Fruit fly (Drosophila melanogaster) whole organism, embryonic: ENCODE data around the gene MRP.
A peak's percentile ranks its signal among the peaks of the same experiment; 100 is the strongest.

ENCODE experiments used
- Abd-B ChIP-seq: fragments of 200-800 bp; sonication (Bioruptor generic); optimal IDR thresholded peaks from 2 replicates; lab custom pipeline; 2018; ENCODE audit warnings: missing biosample characterization, mild to moderate bottlenecking, missing genetic modification characterization, moderate library complexity
- Asciz ChIP-seq: fragments of 200-800 bp; sonication (Bioruptor generic); optimal IDR thresholded peaks from 2 replicates; lab custom pipeline; 2017; ENCODE audit warnings: missing biosample characterization, mild to moderate bottlenecking, missing genetic modification characterization, missing genetic modification reagents
- B-H2 ChIP-seq: fragments of 200-800 bp; sonication (Bioruptor generic); optimal IDR thresholded peaks from 2 replicates; lab custom pipeline; 2018; ENCODE audit warnings: missing biosample characterization, mild to moderate bottlenecking, missing genetic modification characterization
- Bgb ChIP-seq: fragments of 200-800 bp; sonication (Bioruptor generic); IDR thresholded peaks from 2 replicates; pipeline ENCODE4 v1.3.6; 2022; ENCODE audit warnings: missing biosample characterization, missing genetic modification characterization; ENCODE audit not compliant: partially characterized antibody
- Bteb2 ChIP-seq: fragments of 200-800 bp; sonication (Bioruptor generic); optimal IDR thresholded peaks from 2 replicates; lab custom pipeline; 2016; ENCODE audit warnings: missing biosample characterization, missing genetic modification characterization
- CG10654 ChIP-seq: fragments of 200-800 bp; sonication (Bioruptor generic); optimal IDR thresholded peaks from 2 replicates; lab custom pipeline; 2016; ENCODE audit warnings: missing biosample characterization, missing genetic modification characterization
- CG10959 ChIP-seq: fragments of 200-800 bp; sonication (Bioruptor generic); IDR thresholded peaks from 2 replicates; pipeline ENCODE4 v1.3.6; 2022; ENCODE audit warnings: missing biosample characterization, missing genetic modification characterization
- CG13287 ChIP-seq: fragments of 200-800 bp; sonication (Bioruptor generic); IDR thresholded peaks from 2 replicates; pipeline ENCODE4 v1.3.6; 2022; ENCODE audit warnings: missing biosample characterization, missing genetic modification characterization; ENCODE audit not compliant: partially characterized antibody
- CG14441 ChIP-seq: fragments of 200-800 bp; sonication (Bioruptor generic); IDR thresholded peaks from 2 replicates; pipeline ENCODE4 v1.3.6; 2022; ENCODE audit warnings: missing biosample characterization, missing genetic modification characterization
- CG15011 ChIP-seq: fragments of 200-800 bp; sonication (Bioruptor generic); optimal IDR thresholded peaks from 3 replicates; lab custom pipeline; 2018; ENCODE audit warnings: missing biosample characterization, mild to moderate bottlenecking, missing genetic modification characterization
- CG15073 ChIP-seq: fragments of 200-800 bp; sonication (Bioruptor generic); optimal IDR thresholded peaks from 2 replicates; lab custom pipeline; 2016; ENCODE audit warnings: missing biosample characterization, missing genetic modification characterization
- CG16813 ChIP-seq: fragments of 200-800 bp; sonication (Bioruptor generic); IDR thresholded peaks from 3 replicates; pipeline ENCODE4 v1.3.6; 2022; ENCODE audit warnings: missing biosample characterization, missing genetic modification characterization; ENCODE audit not compliant: partially characterized antibody
- CG17612 ChIP-seq: fragments of 200-800 bp; sonication (Bioruptor generic); IDR thresholded peaks from 2 replicates; pipeline ENCODE4 v1.3.6; 2022; ENCODE audit warnings: missing biosample characterization, missing genetic modification characterization
- CG2678 ChIP-seq: fragments of 200-800 bp; sonication (Bioruptor generic); optimal IDR thresholded peaks from 3 replicates; lab custom pipeline; 2019; ENCODE audit warnings: missing biosample characterization, mild to moderate bottlenecking, missing genetic modification characterization, moderate library complexity
- CG2712 ChIP-seq: fragments of 200-800 bp; optimal IDR thresholded peaks from 3 replicates; lab custom pipeline; 2019; ENCODE audit warnings: missing biosample characterization, mild to moderate bottlenecking, missing genetic modification characterization, moderate library complexity
- CG4360 ChIP-seq: fragments of 200-800 bp; sonication (Bioruptor generic); IDR thresholded peaks from 2 replicates; pipeline ENCODE4 v1.3.6; 2022; ENCODE audit warnings: missing biosample characterization, missing genetic modification characterization
- CG6175 ChIP-seq: fragments of 200-800 bp; sonication (Bioruptor generic); IDR thresholded peaks from 3 replicates; pipeline ENCODE4 v1.3.6; 2022; ENCODE audit warnings: missing biosample characterization, missing genetic modification characterization
- CG6689 ChIP-seq: fragments of 200-800 bp; sonication (Bioruptor generic); IDR thresholded peaks from 2 replicates; pipeline ENCODE4 v1.3.6; 2022; ENCODE audit warnings: missing biosample characterization, missing genetic modification characterization
- CG9797 ChIP-seq: fragments of 200-800 bp; sonication (Bioruptor generic); optimal IDR thresholded peaks from 3 replicates; lab custom pipeline; 2018; ENCODE audit warnings: missing biosample characterization, mild to moderate bottlenecking, missing genetic modification characterization
- CTCF ChIP-seq: fragments of 200-800 bp; sonication (Bioruptor generic); optimal IDR thresholded peaks from 2 replicates; lab custom pipeline; 2017; ENCODE audit warnings: missing biosample characterization, mild to moderate bottlenecking, missing genetic modification characterization, moderate library complexity
- Dip2 ChIP-seq: fragments of 200-800 bp; sonication (Bioruptor generic); IDR thresholded peaks from 2 replicates; pipeline ENCODE4 v1.3.6; 2022; ENCODE audit warnings: missing biosample characterization, missing genetic modification characterization
- H2.0 ChIP-seq: fragments of 200-800 bp; sonication (Bioruptor generic); IDR thresholded peaks from 2 replicates; pipeline ENCODE4 v1.3.6; 2022; ENCODE audit warnings: missing biosample characterization, missing genetic modification characterization
- HLHmδ ChIP-seq: fragments of 200-800 bp; sonication (Bioruptor generic); optimal IDR thresholded peaks from 2 replicates; lab custom pipeline; 2018; ENCODE audit warnings: missing biosample characterization, mild to moderate bottlenecking, missing genetic modification characterization, moderate library complexity
- HmgZ ChIP-seq: fragments of 200-800 bp; sonication (Bioruptor generic); optimal IDR thresholded peaks from 2 replicates; lab custom pipeline; 2018; ENCODE audit warnings: missing biosample characterization, mild to moderate bottlenecking, missing genetic modification characterization
- Hmr ChIP-seq: fragments of 200-800 bp; sonication (Bioruptor generic); optimal IDR thresholded peaks from 3 replicates; lab custom pipeline; 2017; ENCODE audit warnings: mild to moderate bottlenecking, missing biosample characterization, missing genetic modification reagents, missing genetic modification characterization
- Hr39 ChIP-seq: fragments of >200 bp; optimal IDR thresholded peaks from 2 replicates; lab custom pipeline; 2017
- Kr ChIP-seq: fragments of 200-800 bp; sonication (Bioruptor generic); optimal IDR thresholded peaks from 2 replicates; lab custom pipeline; 2017; ENCODE audit warnings: missing biosample characterization, mild to moderate bottlenecking, missing genetic modification characterization
- MTF-1 ChIP-seq: fragments of 200-800 bp; sonication (Bioruptor generic); optimal IDR thresholded peaks from 2 replicates; lab custom pipeline; 2018; ENCODE audit warnings: missing biosample characterization, mild to moderate bottlenecking, missing genetic modification characterization, borderline replicate concordance
- Meics ChIP-seq: fragments of 200-800 bp; sonication (Bioruptor generic); optimal IDR thresholded peaks from 2 replicates; lab custom pipeline; 2017; ENCODE audit warnings: missing biosample characterization, mild to moderate bottlenecking, missing genetic modification characterization
- Neu2 ChIP-seq: fragments of 200-800 bp; sonication (Bioruptor generic); optimal IDR thresholded peaks from 3 replicates; lab custom pipeline; 2016; ENCODE audit warnings: missing biosample characterization, missing genetic modification characterization, borderline replicate concordance
- NfI ChIP-seq: fragments of 200-800 bp; sonication (Bioruptor generic); optimal IDR thresholded peaks from 3 replicates; lab custom pipeline; 2018; ENCODE audit warnings: missing biosample characterization, mild to moderate bottlenecking, missing genetic modification characterization, moderate library complexity
- Sin3A ChIP-seq: fragments of >200 bp; optimal IDR thresholded peaks from 2 replicates; lab custom pipeline; 2018
- Sry-δ ChIP-seq: fragments of 200-800 bp; sonication (Bioruptor generic); optimal IDR thresholded peaks from 2 replicates; lab custom pipeline; 2016; ENCODE audit warnings: missing biosample characterization, missing genetic modification characterization
- Xrp1 ChIP-seq: fragments of 200-800 bp; sonication (Bioruptor generic); IDR thresholded peaks from 2 replicates; pipeline ENCODE4 v1.3.6; 2022; ENCODE audit warnings: missing biosample characterization, missing genetic modification characterization
- chm ChIP-seq: fragments of 200-800 bp; sonication (Bioruptor generic); IDR thresholded peaks from 2 replicates; pipeline ENCODE4 v1.3.6; 2022; ENCODE audit warnings: missing biosample characterization, missing genetic modification characterization
- disco-r ChIP-seq: fragments of 200-800 bp; sonication (Bioruptor generic); optimal IDR thresholded peaks from 2 replicates; lab custom pipeline; 2016; ENCODE audit warnings: missing biosample characterization, missing genetic modification characterization
- dm ChIP-seq: fragments of 200-800 bp; sonication (Bioruptor generic); optimal IDR thresholded peaks from 3 replicates; lab custom pipeline; 2016; ENCODE audit warnings: missing biosample characterization, missing genetic modification characterization
- eyg ChIP-seq: fragments of 200-800 bp; sonication (Bioruptor generic); optimal IDR thresholded peaks from 3 replicates; lab custom pipeline; 2016; ENCODE audit warnings: missing biosample characterization, missing genetic modification characterization
- ftz-f1 ChIP-seq: fragments of 200-800 bp; sonication (Bioruptor generic); optimal IDR thresholded peaks from 2 replicates; lab custom pipeline; 2016; ENCODE audit warnings: missing biosample characterization, missing genetic modification characterization
- hth ChIP-seq: fragments of >200 bp; optimal IDR thresholded peaks from 2 replicates; lab custom pipeline; 2017; ENCODE audit warnings: inconsistent platforms
- insv ChIP-seq, 2 experiments: fragments of 200-800 bp; sonication (Bioruptor generic); optimal IDR thresholded peaks; 3 replicates each; lab custom pipeline; 2016 to 2018; ENCODE audit warnings: missing biosample characterization in 2 of 2, missing genetic modification characterization in 2 of 2
- jumu ChIP-seq: fragments of 200-800 bp; sonication (Bioruptor generic); optimal IDR thresholded peaks from 3 replicates; lab custom pipeline; 2016; ENCODE audit warnings: missing biosample characterization, missing genetic modification characterization
- mam ChIP-seq: fragments of 200-800 bp; sonication (Bioruptor generic); optimal IDR thresholded peaks from 3 replicates; lab custom pipeline; 2016; ENCODE audit warnings: missing biosample characterization, missing genetic modification characterization
- nerfin-2 ChIP-seq: fragments of 200-800 bp; sonication (Bioruptor generic); IDR thresholded peaks from 2 replicates; pipeline ENCODE4 v1.3.6; 2022; ENCODE audit warnings: missing biosample characterization, missing genetic modification characterization; ENCODE audit not compliant: partially characterized antibody
- pzg ChIP-seq: fragments of 200-800 bp; sonication (Bioruptor generic); optimal IDR thresholded peaks from 3 replicates; lab custom pipeline; 2018; ENCODE audit warnings: missing biosample characterization, mild to moderate bottlenecking, missing genetic modification characterization, moderate library complexity
- scrt ChIP-seq: fragments of 200-800 bp; sonication (Bioruptor generic); optimal IDR thresholded peaks from 2 replicates; lab custom pipeline; 2018; ENCODE audit warnings: missing biosample characterization, mild to moderate bottlenecking, missing genetic modification characterization, moderate library complexity
- sens ChIP-seq: fragments of 200-800 bp; sonication (Bioruptor generic); peaks from one replicate; lab custom pipeline; 2016; ENCODE audit warnings: missing biosample characterization, missing genetic modification characterization
- sr ChIP-seq: fragments of 200-800 bp; sonication (Bioruptor generic); IDR thresholded peaks from 3 replicates; pipeline ENCODE4 v1.3.6; 2022; ENCODE audit warnings: missing biosample characterization, missing genetic modification characterization
- tgo ChIP-seq: fragments of 200-800 bp; sonication (Bioruptor generic); IDR thresholded peaks from 3 replicates; pipeline ENCODE4 v1.3.6; 2022; ENCODE audit warnings: missing biosample characterization, missing genetic modification characterization
- unc-4 ChIP-seq: fragments of 200-800 bp; sonication (Bioruptor generic); IDR thresholded peaks from 2 replicates; pipeline ENCODE4 v1.3.6; 2022; ENCODE audit warnings: missing biosample characterization, missing genetic modification characterization; ENCODE audit not compliant: partially characterized antibody
- zen2 ChIP-seq: fragments of 200-800 bp; sonication (Bioruptor generic); IDR thresholded peaks from 3 replicates; pipeline ENCODE4 v1.3.6; 2022; ENCODE audit warnings: missing biosample characterization, missing genetic modification characterization; ENCODE audit not compliant: partially characterized antibody
- zfh1 ChIP-seq: fragments of 200-800 bp; sonication (Bioruptor generic); IDR thresholded peaks from 3 replicates; pipeline ENCODE4 v1.3.6; 2022; ENCODE audit warnings: missing biosample characterization, missing genetic modification characterization

The MRP gene

DNA sequence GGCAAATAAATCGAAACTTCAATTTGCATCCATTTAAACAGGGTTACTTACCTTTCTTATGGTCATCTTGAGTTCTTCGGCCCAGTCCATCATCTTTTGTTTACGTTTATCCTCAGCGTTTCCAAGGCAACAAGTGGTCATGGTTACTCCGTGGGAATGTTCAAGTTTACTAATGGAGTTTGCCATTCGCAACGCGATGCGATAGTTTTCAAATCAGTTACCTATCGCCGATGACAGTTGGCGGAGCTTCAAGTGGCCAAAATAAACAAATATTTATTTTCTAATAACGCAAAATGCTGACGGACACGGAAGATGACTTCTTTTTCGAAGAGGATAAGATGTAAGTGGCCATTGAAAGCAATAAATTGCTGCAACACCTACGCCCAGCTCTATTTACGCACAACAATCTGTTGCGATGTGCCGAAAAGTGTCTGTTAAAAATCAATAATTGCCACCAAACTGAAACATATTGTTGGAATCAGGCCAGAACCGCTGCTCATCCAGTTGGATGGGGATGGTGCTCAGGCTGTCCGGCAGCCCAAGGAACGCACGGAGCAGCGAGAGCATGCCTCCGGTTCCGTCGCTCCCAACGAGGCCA, 23.9 kb upstream of the MRP start, which contains the start of the genes IFT43 and PICK1 (continued):
- no peak for TF ChIP-seq NfI (GFP tag; lab: Kevin White, UChicago)
- TF ChIP-seq disco-r (GFP tag; lab: Kevin White, UChicago): no peak
- peak; percentile 46 for TF ChIP-seq sens
- no peak for TF ChIP-seq Bteb2 (GFP tag; lab: Kevin White, UChicago)
- no peak for TF ChIP-seq CG6689
- 0 out of 3 replicates have a peak, but pooled peaks have one; percentile 11 for TF ChIP-seq zfh1 (GFP tag; lab: Robert Waterston, UW)
- no peak for TF ChIP-seq CG2678 (tag; lab: Kevin White, UChicago)
- peak; percentile 40 for TF ChIP-seq CG9797 (GFP tag; lab: Kevin White, UChicago)
- no peak for TF ChIP-seq dm (GFP tag; lab: Kevin White, UChicago)
- TF ChIP-seq CG4360 (GFP tag; lab: Robert Waterston, UW): no peak
- TF ChIP-seq chm (GFP tag; lab: Robert Waterston, UW): no peak
- TF ChIP-seq jumu: no peak
- peak; percentile 96 for TF ChIP-seq scrt
- peak; percentile 78 for TF ChIP-seq zen2 (GFP tag; lab: Robert Waterston, UW)
- no peak for TF ChIP-seq Meics (GFP tag; lab: Kevin White, UChicago)
- no peak for TF ChIP-seq CG10654 (GFP tag; lab: Kevin White, UChicago)
- TF ChIP-seq eyg: no peak
- no peak for TF ChIP-seq Kr (GFP tag; lab: Kevin White, UChicago)
- no peak for TF ChIP-seq CG10959 (GFP tag; lab: Robert Waterston, UW)
- TF ChIP-seq Hmr (GFP tag; lab: Kevin White, UChicago): no peak
- no peak for TF ChIP-seq Asciz (GFP tag; lab: Kevin White, UChicago)
- peak; percentile 64 for TF ChIP-seq Sry-δ (GFP tag; lab: Kevin White, UChicago)
- no peak for TF ChIP-seq CG2712 (tag; lab: Kevin White, UChicago)
- no peak for TF ChIP-seq CG15073 (GFP tag; lab: Kevin White, UChicago)
- TF ChIP-seq CG14441: no peak
- TF ChIP-seq Sin3A (lab: Kevin White, UChicago): peak; percentile 63
- peak; percentile 32 for TF ChIP-seq Neu2
- TF ChIP-seq H2.0 (GFP tag; lab: Robert Waterston, UW): no peak
- TF ChIP-seq ftz-f1 (GFP tag; lab: Kevin White, UChicago): peak; percentile 55
- TF ChIP-seq nerfin-2 (GFP tag; lab: Robert Waterston, UW): peak; percentile 59; the same call in 1 of the 2 replicates
- no peak for TF ChIP-seq hth (lab: Kevin White, UChicago)
- TF ChIP-seq insv (GFP tag; optimal IDR thresholded peaks at IDR 0.05; lab: Kevin White, UChicago): no peak
- TF ChIP-seq sr (GFP tag; lab: Robert Waterston, UW): no peak
- TF ChIP-seq CG16813 (GFP tag; lab: Robert Waterston, UW): peak; percentile 72
- no peak for TF ChIP-seq Abd-B
- no peak for TF ChIP-seq mam
- TF ChIP-seq Xrp1 (GFP tag; lab: Robert Waterston, UW): peak; percentile 7; the same call in 1 of the 2 replicates
- no peak for TF ChIP-seq CG6175 (GFP tag; lab: Robert Waterston, UW)
- no peak for TF ChIP-seq B-H2 (GFP tag; lab: Kevin White, UChicago)
- no peak for TF ChIP-seq CG17612 (GFP tag; lab: Robert Waterston, UW)
- no peak for TF ChIP-seq tgo (GFP tag; lab: Robert Waterston, UW)
- no peak for TF ChIP-seq MTF-1
- no peak for TF ChIP-seq HLHmδ (GFP tag; lab: Kevin White, UChicago)
- peak; percentile 84 for TF ChIP-seq CG13287 (GFP tag; lab: Robert Waterston, UW)
- TF ChIP-seq CTCF (GFP tag; lab: Kevin White, UChicago): no peak
- peak; percentile 89 for TF ChIP-seq Bgb (GFP tag; lab: Robert Waterston, UW)
- peak; percentile 19 for TF ChIP-seq HmgZ (tag; lab: Kevin White, UChicago)
- TF ChIP-seq Hr39 (lab: Kevin White, UChicago): no peak
- TF ChIP-seq pzg (GFP tag; lab: Kevin White, UChicago): peak; percentile 70
- TF ChIP-seq CG15011 (GFP tag; lab: Kevin White, UChicago): no peak
- peak; percentile 75 for TF ChIP-seq unc-4 (GFP tag; lab: Robert Waterston, UW)
- TF ChIP-seq Dip2 (GFP tag; lab: Robert Waterston, UW): no peak
